Fruit fly (Drosophila melanogaster): ENCODE results near the gene gukh.

The gukh gene

dm6 chr3R:19056884-19057283 is 73.1 kb downstream of the gukh start (continued):
- TF ChIP-seq net (GFP tag; optimal IDR thresholded peaks at IDR 0.05): peak; percentile 15
- no peak for TF ChIP-seq Hr39 (GFP tag; optimal IDR thresholded peaks at IDR 0.05)
- TF ChIP-seq Eip93F (GFP tag; optimal IDR thresholded peaks at IDR 0.05): no peak
- no peak for TF ChIP-seq topi (GFP tag; optimal IDR thresholded peaks at IDR 0.05)
- no peak for TF ChIP-seq CG6808 (GFP tag; optimal IDR thresholded peaks at IDR 0.05)
- TF ChIP-seq Eip75B (GFP tag; optimal IDR thresholded peaks at IDR 0.05): peak; percentile 0
- TF ChIP-seq dsx (GFP tag; optimal IDR thresholded peaks at IDR 0.05; ENCODE audit: poor library complexity, severe bottlenecking): peak; percentile 17
- TF ChIP-seq Hr38 (GFP tag; optimal IDR thresholded peaks at IDR 0.05): no peak
- TF ChIP-seq Lpt (GFP tag; optimal IDR thresholded peaks at IDR 0.05): no peak
- TF ChIP-seq CG11294 (GFP tag; IDR thresholded peaks at IDR 0.05): no peak
- TF ChIP-seq CG10631 (GFP tag; optimal IDR thresholded peaks at IDR 0.05): peak; percentile 37
- no peak for TF ChIP-seq Sox15 (GFP tag; optimal IDR thresholded peaks at IDR 0.05)
- peak; percentile 8 for TF ChIP-seq CG1621 (tag; optimal IDR thresholded peaks at IDR 0.05)
- TF ChIP-seq CG3919 (GFP tag; optimal IDR thresholded peaks at IDR 0.05): no peak
- TF ChIP-seq CG6163 (GFP tag; IDR thresholded peaks at IDR 0.05): 0 out of 3 replicates have a peak, but pooled peaks have one; percentile 44
- TF ChIP-seq CG10669 (GFP tag; optimal IDR thresholded peaks at IDR 0.05): no peak
- TF ChIP-seq Eip78C (GFP tag): peak; percentile 66
- TF ChIP-seq CG32006 (GFP tag; optimal IDR thresholded peaks at IDR 0.05): no peak
- peak; percentile 19 for TF ChIP-seq achi (GFP tag; optimal IDR thresholded peaks at IDR 0.05)
- no peak for TF ChIP-seq acj6 (GFP tag; optimal IDR thresholded peaks at IDR 0.05)
- no peak for TF ChIP-seq CG7368 (GFP tag; optimal IDR thresholded peaks at IDR 0.05)
- TF ChIP-seq CG6276 (GFP tag; optimal IDR thresholded peaks at IDR 0.05): no peak
- TF ChIP-seq CG16779 (tag; optimal IDR thresholded peaks at IDR 0.05): no peak
- TF ChIP-seq esn (GFP tag; optimal IDR thresholded peaks at IDR 0.05): no peak
- TF ChIP-seq CG9139 (GFP tag; optimal IDR thresholded peaks at IDR 0.05): peak; percentile 2
- TF ChIP-seq Sox14 (GFP tag; optimal IDR thresholded peaks at IDR 0.05): no peak
- TF ChIP-seq dac (GFP tag; optimal IDR thresholded peaks at IDR 0.05): no peak
- no peak for TF ChIP-seq CG34406 (GFP tag; optimal IDR thresholded peaks at IDR 0.05)
- TF ChIP-seq CG15336 (GFP tag; IDR thresholded peaks at IDR 0.05): no peak
- no peak for TF ChIP-seq Met (GFP tag; optimal IDR thresholded peaks at IDR 0.05)
- TF ChIP-seq CG8319 (GFP tag; optimal IDR thresholded peaks at IDR 0.05): no peak
- TF ChIP-seq CG8632 (GFP tag; optimal IDR thresholded peaks at IDR 0.05): no peak

dm6 chr3R:19058384-19058783 is 74.6 kb downstream of the gukh start:
- TF ChIP-seq Met (GFP tag; optimal IDR thresholded peaks at IDR 0.05) (no peak), eg (GFP tag; IDR thresholded peaks at IDR 0.05) (peak; percentile 36; the same call in 1 of the 3 replicates), CG34406 (GFP tag; optimal IDR thresholded peaks at IDR 0.05) (no peak), Hr38 (GFP tag; optimal IDR thresholded peaks at IDR 0.05) (no peak), spab (GFP tag; optimal IDR thresholded peaks at IDR 0.05) (no peak), Eip78C (GFP tag) (peak; percentile 61), Hr39 (GFP tag; optimal IDR thresholded peaks at IDR 0.05) (no peak), Smox (GFP tag; optimal IDR thresholded peaks at IDR 0.05) (no peak), CG9139 (GFP tag; optimal IDR thresholded peaks at IDR 0.05) (no peak), ss (GFP tag; optimal IDR thresholded peaks at IDR 0.05) (no peak), svp (GFP tag) (peak; percentile 55), OdsH (GFP tag; optimal IDR thresholded peaks at IDR 0.05) (no peak), CG3919 (GFP tag; optimal IDR thresholded peaks at IDR 0.05) (no peak), CG31627 (GFP tag; optimal IDR thresholded peaks at IDR 0.05) (no peak), Sox102F (GFP tag; optimal IDR thresholded peaks at IDR 0.05) (no peak), Hr4 (GFP tag; optimal IDR thresholded peaks at IDR 0.05) (peak; percentile 0), pdm3 (GFP tag; optimal IDR thresholded peaks at IDR 0.05) (no peak), CG11294 (GFP tag; IDR thresholded peaks at IDR 0.05) (no peak), Sox15 (GFP tag; optimal IDR thresholded peaks at IDR 0.05) (no peak), CG1621 (tag; optimal IDR thresholded peaks at IDR 0.05) (no peak), Ets21C (GFP tag; optimal IDR thresholded peaks at IDR 0.05) (no peak), CG3032 (tag; optimal IDR thresholded peaks at IDR 0.05) (peak; percentile 22), fd85E (GFP tag; optimal IDR thresholded peaks at IDR 0.05) (no peak), CG8319 (GFP tag; optimal IDR thresholded peaks at IDR 0.05) (no peak), CG15336 (GFP tag; IDR thresholded peaks at IDR 0.05) (peak; percentile 56), CG6792 (GFP tag; optimal IDR thresholded peaks at IDR 0.05) (no peak), CG6854 (GFP tag; optimal IDR thresholded peaks at IDR 0.05) (no peak), net (GFP tag; optimal IDR thresholded peaks at IDR 0.05) (no peak), Lpt (GFP tag; optimal IDR thresholded peaks at IDR 0.05) (no peak), Gug (GFP tag; IDR thresholded peaks at IDR 0.05) (no peak), esn (GFP tag; optimal IDR thresholded peaks at IDR 0.05) (no peak), CG11762 (GFP tag; optimal IDR thresholded peaks at IDR 0.05; ENCODE audit: insufficient read depth) (no peak), fkh (GFP tag; optimal IDR thresholded peaks at IDR 0.05) (no peak), CG16779 (tag; optimal IDR thresholded peaks at IDR 0.05) (no peak), achi (GFP tag; optimal IDR thresholded peaks at IDR 0.05) (no peak), CG7368 (GFP tag; optimal IDR thresholded peaks at IDR 0.05) (no peak)

Data from whole organism, prepupa.